Worm (Caenorhabditis elegans): ENCODE measurements around the gene F40G9.18.

ce11 chrIII:120199-120598, 49.2 kb downstream of the F40G9.18 start, which contains the start of gene pals-24:
- no peak for TF ChIP-seq ces-1 (GFP tag; optimal IDR thresholded peaks at IDR 0.05)
- TF ChIP-seq mab-5 (tag; optimal IDR thresholded peaks at IDR 0.05), result no peak
- TF ChIP-seq nhr-76 (tag; optimal IDR thresholded peaks at IDR 0.05), result no peak
- TF ChIP-seq ztf-11 (tag; optimal IDR thresholded peaks at IDR 0.05), result no peak
- no peak for TF ChIP-seq lsy-2 (tag; optimal IDR thresholded peaks at IDR 0.05)
- no peak for TF ChIP-seq nhr-237 (tag; optimal IDR thresholded peaks at IDR 0.05)
- TF ChIP-seq unc-62 (GFP tag; optimal IDR thresholded peaks at IDR 0.05), result no peak
- TF ChIP-seq nhr-28 (tag; optimal IDR thresholded peaks at IDR 0.05), result no peak
- TF ChIP-seq mep-1 (tag; optimal IDR thresholded peaks at IDR 0.05), result no peak
- no peak for TF ChIP-seq elt-1 (tag; optimal IDR thresholded peaks at IDR 0.05; ENCODE audit: borderline replicate concordance, insufficient read depth)
- no peak for TF ChIP-seq nhr-12 (tag; optimal IDR thresholded peaks at IDR 0.05)
- TF ChIP-seq M03D4.4 (tag; optimal IDR thresholded peaks at IDR 0.05), result no peak
- TF ChIP-seq lin-13 (tag; optimal IDR thresholded peaks at IDR 0.05), result no peak
- TF ChIP-seq unc-39 (tag; optimal IDR thresholded peaks at IDR 0.05), result no peak

Measured in whole organism, mixed stage, embryonic.